Worm (Caenorhabditis elegans): ENCODE data around the gene srxa-16.

srxa-16 gene

DNA sequence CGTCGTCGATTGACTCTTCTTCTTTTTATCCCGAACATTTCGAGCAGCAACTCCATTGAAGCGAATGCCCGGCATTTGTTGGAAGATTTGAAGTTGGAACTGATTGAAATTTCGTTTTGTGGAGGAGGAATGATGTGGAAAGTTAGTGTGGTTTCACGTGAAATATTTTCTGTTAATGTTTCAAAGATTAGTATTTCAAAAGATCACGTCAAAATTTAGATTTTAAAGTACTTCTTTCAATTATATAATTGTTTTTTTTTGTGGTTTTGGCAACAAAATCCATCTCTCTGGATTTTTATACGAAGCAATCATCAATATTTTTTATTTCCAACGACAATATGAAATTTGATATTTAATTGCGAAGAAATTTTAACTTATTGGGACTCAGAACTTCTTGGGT is 22.9 kb upstream of the srxa-16 start, which contains the start of gene F44G3.7:
Gene F44G3.7 (minus strand): TSS at position 101 of the 400 bp plus-strand sequence.
- TF ChIP-seq W03F9.2 (tag; optimal IDR thresholded peaks at IDR 0.05) (no peak), him-1 (tag; optimal IDR thresholded peaks at IDR 0.05) (no peak), dao-5 (tag; optimal IDR thresholded peaks at IDR 0.05) (no peak)

DNA sequence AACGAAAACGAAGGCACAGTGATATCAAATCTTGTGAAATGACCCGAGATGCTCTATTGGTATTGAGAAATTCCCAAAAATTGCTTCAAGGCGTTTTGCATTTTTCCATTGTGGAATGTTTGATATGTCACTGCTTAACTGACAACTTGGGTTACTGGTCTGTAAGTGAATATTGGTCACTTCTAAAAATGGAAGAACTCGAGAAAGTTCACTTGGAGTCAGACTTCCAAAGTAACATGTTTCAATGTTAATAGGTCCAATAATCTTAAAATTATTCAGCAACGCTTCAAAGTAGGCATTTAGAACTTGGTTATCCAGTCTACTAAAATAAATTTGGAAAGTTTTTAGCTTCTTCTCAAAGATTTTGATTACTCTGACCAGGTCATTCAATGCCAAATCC is 18.6 kb upstream of the srxa-16 start, which contains the start of gene fbxa-144:
Gene fbxa-144 (minus strand): TSS at position 101 of the 400 bp plus-strand sequence.
- TF ChIP-seq dao-5 (tag; optimal IDR thresholded peaks at IDR 0.05) (no peak), him-1 (tag; optimal IDR thresholded peaks at IDR 0.05) (no peak), W03F9.2 (tag; optimal IDR thresholded peaks at IDR 0.05) (no peak)

- TF ChIP-seq W03F9.2 (tag; optimal IDR thresholded peaks at IDR 0.05) (no peak), him-1 (tag; optimal IDR thresholded peaks at IDR 0.05) (no peak), dao-5 (tag; optimal IDR thresholded peaks at IDR 0.05) (no peak)
Measured at ce11 chrV:16132215-16132614, 18.1 kb upstream of the srxa-16 start.

ce11 chrV:16131249-16131648 is 17.1 kb upstream of the srxa-16 start, which contains the start of gene fbxa-142:
fbxa-142 (minus strand) TSS chrV:16131349.
- TF ChIP-seq dao-5 (tag; optimal IDR thresholded peaks at IDR 0.05) (no peak), W03F9.2 (tag; optimal IDR thresholded peaks at IDR 0.05) (no peak), him-1 (tag; optimal IDR thresholded peaks at IDR 0.05) (no peak)

ce11 chrV:16129116-16129515 is 15.0 kb upstream of the srxa-16 start:
- TF ChIP-seq dao-5 (tag; optimal IDR thresholded peaks at IDR 0.05), result no peak
- TF ChIP-seq him-1 (tag; optimal IDR thresholded peaks at IDR 0.05), result no peak
- TF ChIP-seq W03F9.2 (tag; optimal IDR thresholded peaks at IDR 0.05), result no peak

ce11 chrV:16127401-16127800 is 13.3 kb upstream of the srxa-16 start, which contains the start of gene fbxa-143:
fbxa-143 (minus strand) TSS chrV:16127501.
- TF ChIP-seq dao-5 (tag; optimal IDR thresholded peaks at IDR 0.05) (no peak), W03F9.2 (tag; optimal IDR thresholded peaks at IDR 0.05) (no peak), him-1 (tag; optimal IDR thresholded peaks at IDR 0.05) (no peak)

- TF ChIP-seq dao-5 (tag; optimal IDR thresholded peaks at IDR 0.05) (no peak), him-1 (tag; optimal IDR thresholded peaks at IDR 0.05) (no peak), W03F9.2 (tag; optimal IDR thresholded peaks at IDR 0.05) (no peak)
Measured at ce11 chrV:16124739-16125138, 10.6 kb upstream of the srxa-16 start, which contains the start of gene nhr-111. nhr-111 (minus strand) TSS chrV:16124839.

ce11 chrV:16121451-16121850 is 7.3 kb upstream of the srxa-16 start:
- no peak for TF ChIP-seq him-1 (tag; optimal IDR thresholded peaks at IDR 0.05)
- TF ChIP-seq W03F9.2 (tag; optimal IDR thresholded peaks at IDR 0.05), result no peak
- no peak for TF ChIP-seq dao-5 (tag; optimal IDR thresholded peaks at IDR 0.05)

DNA sequence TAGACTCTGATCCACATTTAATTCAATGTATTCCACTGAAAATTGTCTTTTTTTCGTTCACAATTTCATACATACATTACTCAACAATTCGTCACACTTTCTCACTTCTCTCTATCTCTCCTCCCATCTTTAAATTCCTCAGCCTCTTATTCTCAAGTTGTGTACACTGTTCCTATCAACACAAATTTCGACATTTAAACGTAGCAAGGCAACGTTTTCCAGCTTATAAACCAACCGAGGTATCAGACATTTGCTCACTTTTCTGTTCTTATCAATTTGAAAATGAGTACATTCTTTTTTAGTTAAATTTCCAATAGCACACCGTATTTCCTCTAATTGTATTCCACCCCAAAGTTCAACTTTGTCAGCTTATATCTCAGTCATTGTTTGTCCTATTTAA is 6.8 kb upstream of the srxa-16 start, which contains the start of gene skr-3:
Gene skr-3 (plus strand): TSS at position 163 of the 400 bp plus-strand sequence.
- TF ChIP-seq him-1 (tag; optimal IDR thresholded peaks at IDR 0.05) (no peak), dao-5 (tag; optimal IDR thresholded peaks at IDR 0.05) (no peak), W03F9.2 (tag; optimal IDR thresholded peaks at IDR 0.05) (no peak)

- TF ChIP-seq W03F9.2 (tag; optimal IDR thresholded peaks at IDR 0.05), result no peak
- no peak for TF ChIP-seq him-1 (tag; optimal IDR thresholded peaks at IDR 0.05)
- no peak for TF ChIP-seq dao-5 (tag; optimal IDR thresholded peaks at IDR 0.05)
Measured at ce11 chrV:16120499-16120898, 6.4 kb upstream of the srxa-16 start.

- TF ChIP-seq dao-5 (tag; optimal IDR thresholded peaks at IDR 0.05), result no peak
- TF ChIP-seq him-1 (tag; optimal IDR thresholded peaks at IDR 0.05), result no peak
- TF ChIP-seq W03F9.2 (tag; optimal IDR thresholded peaks at IDR 0.05), result no peak
Measured at ce11 chrV:16118601-16119000, 4.5 kb upstream of the srxa-16 start, which contains the start of gene str-103. str-103 (minus strand) TSS chrV:16118701.

ce11 chrV:16115381-16115780 is 1.2 kb upstream of the srxa-16 start, which contains the start of gene str-25:
str-25 (plus strand) TSS chrV:16115681.
- TF ChIP-seq W03F9.2 (tag; optimal IDR thresholded peaks at IDR 0.05), result no peak
- TF ChIP-seq dao-5 (tag; optimal IDR thresholded peaks at IDR 0.05), result no peak
- TF ChIP-seq him-1 (tag; optimal IDR thresholded peaks at IDR 0.05), result no peak

DNA sequence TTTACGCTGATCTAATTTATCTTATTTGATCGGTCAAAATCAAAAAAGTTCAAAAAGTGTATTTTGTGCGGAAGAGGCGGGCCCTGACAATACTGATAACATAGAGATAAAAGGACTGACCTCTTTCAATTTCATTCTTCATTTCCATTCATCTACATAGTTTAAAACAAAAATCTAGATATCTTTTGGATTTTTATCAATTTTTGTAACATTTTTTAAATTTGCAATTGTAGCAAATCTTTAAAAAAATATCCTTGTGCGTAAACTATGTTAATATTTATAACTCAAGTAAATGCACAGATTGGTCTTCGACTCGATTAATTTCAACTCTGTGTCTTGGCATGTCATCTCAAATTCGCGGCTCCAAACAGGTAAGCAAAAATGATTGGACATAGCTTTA is 10.5 kb downstream of the srxa-16 start, which contains the start of gene argk-1:
Gene argk-1 (plus strand): TSS at position 301 of the 400 bp plus-strand sequence.
- TF ChIP-seq dao-5 (tag; optimal IDR thresholded peaks at IDR 0.05), result no peak
- no peak for TF ChIP-seq him-1 (tag; optimal IDR thresholded peaks at IDR 0.05)
- TF ChIP-seq W03F9.2 (tag; optimal IDR thresholded peaks at IDR 0.05), result no peak

ce11 chrV:16100103-16100730 is 13.9 kb downstream of the srxa-16 start, which contains the start of gene cth-1:
cth-1 (plus strand) TSS chrV:16100680.
- TF ChIP-seq W03F9.2 (tag; optimal IDR thresholded peaks at IDR 0.05) (no peak), him-1 (tag; optimal IDR thresholded peaks at IDR 0.05) (no peak), dao-5 (tag; optimal IDR thresholded peaks at IDR 0.05) (no peak)
